Fruit fly (Drosophila melanogaster): Measurements from ENCODE around the gene CG3618.

The CG3618 gene

DNA sequence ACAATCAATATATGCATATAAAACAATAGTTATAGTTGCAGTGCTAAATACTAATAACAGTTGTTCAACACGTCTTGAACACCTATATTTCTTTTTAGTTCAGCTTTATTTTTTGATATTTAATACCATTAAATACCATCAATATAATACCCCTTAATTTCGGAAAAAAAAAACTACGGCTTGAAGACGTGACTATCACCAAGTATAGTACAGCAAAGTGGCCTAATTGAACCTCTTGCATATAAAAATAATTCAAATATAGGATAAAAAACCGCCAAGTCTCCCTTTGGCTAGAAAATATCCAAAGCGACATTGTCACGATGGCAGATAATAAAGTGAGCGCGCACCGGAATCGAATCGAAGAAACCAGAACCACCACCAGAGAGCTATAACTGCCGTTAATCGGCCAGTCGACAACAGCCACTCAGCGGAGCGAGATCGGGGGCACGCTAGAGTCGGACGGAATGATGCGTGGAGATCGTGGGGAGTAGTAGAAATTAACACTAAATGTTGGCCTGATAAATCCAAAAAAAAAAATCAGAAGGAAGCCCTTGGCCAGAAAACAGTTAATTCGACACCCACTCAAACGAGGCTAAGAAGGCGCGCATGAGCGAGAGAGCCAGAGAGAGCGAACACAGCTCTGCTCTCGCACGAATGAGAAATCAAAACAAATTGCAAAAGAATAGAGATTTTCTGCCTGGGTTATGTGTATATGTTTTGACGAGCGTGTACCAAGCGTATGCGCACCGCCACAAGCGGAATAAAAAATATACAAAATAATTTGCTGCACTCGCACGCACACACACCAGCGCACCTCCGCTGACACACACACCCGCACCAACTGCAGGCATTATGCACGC lies 30.8 kb downstream of the CG3618 start (continued):
- TF ChIP-seq prd (optimal IDR thresholded peaks at IDR 0.05), result no peak
- peak; percentile 47; the same call in 2 of the 3 replicates for TF ChIP-seq prd (GFP tag; IDR thresholded peaks at IDR 0.05)
- TF ChIP-seq exex (tag; optimal IDR thresholded peaks at IDR 0.05), result peak; percentile 5
- TF ChIP-seq Side (GFP tag; optimal IDR thresholded peaks at IDR 0.05), result peak; percentile 57
- peak; percentile 50 for TF ChIP-seq CG13424 (tag; optimal IDR thresholded peaks at IDR 0.05)
- TF ChIP-seq CG11504 (tag; optimal IDR thresholded peaks at IDR 0.05), result peak; percentile 61
- no peak for TF ChIP-seq CG1832 (GFP tag; optimal IDR thresholded peaks at IDR 0.05)
- TF ChIP-seq CTCF (GFP tag; optimal IDR thresholded peaks at IDR 0.05), result peak; percentile 15
- no peak for TF ChIP-seq CG9609 (GFP tag; optimal IDR thresholded peaks at IDR 0.05)
- peak; percentile 10 for TF ChIP-seq salm (tag; optimal IDR thresholded peaks at IDR 0.05)
- no peak for TF ChIP-seq CG11085 (GFP tag; IDR thresholded peaks at IDR 0.05)
- TF ChIP-seq MESR4 (GFP tag; optimal IDR thresholded peaks at IDR 0.05), result no peak
- TF ChIP-seq ab (GFP tag; optimal IDR thresholded peaks at IDR 0.05), result no peak
- no peak for TF ChIP-seq Ptx1 (GFP tag; IDR thresholded peaks at IDR 0.05)
- peak; percentile 41; the same call in 1 of the 2 replicates for TF ChIP-seq seq (GFP tag; IDR thresholded peaks at IDR 0.05)
- peak; percentile 37 for TF ChIP-seq CG13775 (GFP tag; optimal IDR thresholded peaks at IDR 0.05)
- TF ChIP-seq CG6813 (GFP tag; optimal IDR thresholded peaks at IDR 0.05), result peak; percentile 40
- no peak for TF ChIP-seq Awh (GFP tag; IDR thresholded peaks at IDR 0.05)
- peak; percentile 69 for TF ChIP-seq sob (GFP tag; IDR thresholded peaks at IDR 0.05)
- no peak for TF ChIP-seq Nf-YA (GFP tag; IDR thresholded peaks at IDR 0.05)
- peak; percentile 85 for TF ChIP-seq Jarid2 (GFP tag; optimal IDR thresholded peaks at IDR 0.05)
- no peak for TF ChIP-seq en (GFP tag; optimal IDR thresholded peaks at IDR 0.05)
- peak; percentile 70 for TF ChIP-seq kah (GFP tag; optimal IDR thresholded peaks at IDR 0.05)
- TF ChIP-seq CG18599 (GFP tag; optimal IDR thresholded peaks at IDR 0.05), result peak; percentile 40
- TF ChIP-seq dmrt11E (tag; optimal IDR thresholded peaks at IDR 0.05), result peak; percentile 44
- peak; percentile 67 for TF ChIP-seq CG18262 (tag; optimal IDR thresholded peaks at IDR 0.05)
- no peak for TF ChIP-seq fd3F (GFP tag; optimal IDR thresholded peaks at IDR 0.05)
- TF ChIP-seq dati (GFP tag; IDR thresholded peaks at IDR 0.05), result no peak
- peak; percentile 78 for TF ChIP-seq CG13894 (tag; optimal IDR thresholded peaks at IDR 0.05)
- TF ChIP-seq CG6791 (GFP tag; IDR thresholded peaks at IDR 0.05; ENCODE audit: partially characterized antibody), result peak; percentile 41; the same call in 1 of the 3 replicates
- TF ChIP-seq CG7928 (GFP tag; optimal IDR thresholded peaks at IDR 0.05), result no peak
- TF ChIP-seq BEAF-32 (GFP tag; optimal IDR thresholded peaks at IDR 0.05), result peak; percentile 44
- peak; percentile 84 for TF ChIP-seq sqz (GFP tag; optimal IDR thresholded peaks at IDR 0.05)
- 0 out of 2 replicates have a peak, but pooled peaks have one; percentile 25 for TF ChIP-seq CG10959 (GFP tag; IDR thresholded peaks at IDR 0.05)
- peak; percentile 58 for TF ChIP-seq Hmr (GFP tag; optimal IDR thresholded peaks at IDR 0.05)
- TF ChIP-seq Kr (GFP tag; optimal IDR thresholded peaks at IDR 0.05), result no peak
- no peak; the same call in 2 of the 3 replicates for TF ChIP-seq HLH4C (GFP tag; IDR thresholded peaks at IDR 0.05; ENCODE audit: partially characterized antibody)
- peak; percentile 64 for TF ChIP-seq bbx (GFP tag; IDR thresholded peaks at IDR 0.05; ENCODE audit: partially characterized antibody)
- TF ChIP-seq CG30020 (tag; optimal IDR thresholded peaks at IDR 0.05), result peak; percentile 19
- peak; percentile 59 for TF ChIP-seq CG10543 (GFP tag; optimal IDR thresholded peaks at IDR 0.05)
- no peak for TF ChIP-seq CG15479 (GFP tag; optimal IDR thresholded peaks at IDR 0.05)
- peak; percentile 68 for TF ChIP-seq vvl (GFP tag; IDR thresholded peaks at IDR 0.05)
- peak; percentile 37 for TF ChIP-seq Hr3 (GFP tag; optimal IDR thresholded peaks at IDR 0.05)
- peak; percentile 16; the same call in 1 of the 2 replicates for TF ChIP-seq Adf1 (GFP tag; IDR thresholded peaks at IDR 0.05)
- peak; percentile 66 for TF ChIP-seq psq (GFP tag; optimal IDR thresholded peaks at IDR 0.05)
- TF ChIP-seq Rx (GFP tag; IDR thresholded peaks at IDR 0.05), result no peak
- TF ChIP-seq fd102C (GFP tag; optimal IDR thresholded peaks at IDR 0.05), result peak; percentile 7
- TF ChIP-seq CG11695 (GFP tag; IDR thresholded peaks at IDR 0.05), result peak; percentile 41; the same call in 1 of the 3 replicates
- TF ChIP-seq dimm (GFP tag; IDR thresholded peaks at IDR 0.05), result no peak

Data from whole organism, embryonic.